Worm (Caenorhabditis elegans) whole organism, L1 larva: ENCODE measurements around the gene spt-4.
A peak's percentile ranks its signal among the peaks of the same experiment; 100 is the strongest.

Experiments used
- C04F5.9 ChIP-seq: sonication (generic microtip); optimal IDR thresholded peaks from 2 replicates; lab custom pipeline; 2016; ENCODE audit warnings: missing genetic modification characterization, missing compliant biosample characterization
- C16A3.4 ChIP-seq: fragments of 150-350 bp; optimal IDR thresholded peaks from 2 replicates; lab custom pipeline; 2014; ENCODE audit warnings: missing biosample characterization, missing genetic modification characterization
- aly-2 ChIP-seq: fragments of 150-350 bp; optimal IDR thresholded peaks from 2 replicates; lab custom pipeline; 2014; ENCODE audit warnings: missing biosample characterization, missing genetic modification characterization
- ceh-88 ChIP-seq: fragments of 200-800 bp; sonication (Bioruptor generic); IDR thresholded peaks from 2 replicates; pipeline ENCODE4 v1.3.6; 2022; ENCODE audit warnings: missing genetic modification characterization, missing compliant biosample characterization
- ceh-90 ChIP-seq: sonication (generic microtip); optimal IDR thresholded peaks from 2 replicates; lab custom pipeline; 2016; ENCODE audit warnings: missing genetic modification characterization, missing compliant biosample characterization
- ces-1 ChIP-seq: fragments of 150-350 bp; optimal IDR thresholded peaks from 2 replicates; lab custom pipeline; 2014; ENCODE audit warnings: missing biosample characterization, missing genetic modification reagents, missing genetic modification characterization
- dpl-1 ChIP-seq, 3 experiments: fragments of 150-350 bp in 2 of 3; sonication (generic microtip) in 1 of 3; optimal IDR thresholded peaks; 2 replicates each; lab custom pipeline; 2014 to 2017; ENCODE audit warnings: missing biosample characterization in 3 of 3, missing genetic modification characterization in 3 of 3, missing genetic modification reagents in 3 of 3
- dsc-1 ChIP-seq: sonication (generic microtip); optimal IDR thresholded peaks from 2 replicates; lab custom pipeline; 2016; ENCODE audit warnings: mild to moderate bottlenecking, missing genetic modification characterization, missing compliant biosample characterization
- efl-1 ChIP-seq, 4 experiments: fragments of 150-350 bp; optimal IDR thresholded peaks in 3 of 4; peaks in 1 of 4; 1 replicate in 1 of 4; 2 replicates in 3 of 4; lab custom pipeline; 2014; ENCODE audit warnings: missing biosample characterization in 2 of 4, missing genetic modification characterization in 2 of 4, missing genetic modification reagents in 2 of 4
- efl-3 ChIP-seq: fragments of 200-800 bp; sonication (Bioruptor generic); optimal IDR thresholded peaks from 2 replicates; lab custom pipeline; 2018; ENCODE audit warnings: mild to moderate bottlenecking, missing genetic modification characterization, missing compliant biosample characterization
- egl-13 ChIP-seq: sonication (generic microtip); optimal IDR thresholded peaks from 2 replicates; lab custom pipeline; 2016; ENCODE audit warnings: missing genotype, missing genetic modification reagents, missing genetic modification characterization, missing compliant biosample characterization
- elt-2 ChIP-seq: sonication (generic microtip); optimal IDR thresholded peaks from 2 replicates; lab custom pipeline; 2016; ENCODE audit warnings: missing genetic modification characterization, mild to moderate bottlenecking, inconsistent platforms, missing compliant biosample characterization, missing genetic modification reagents
- fkh-10 ChIP-seq: sonication (generic microtip); optimal IDR thresholded peaks from 2 replicates; lab custom pipeline; 2017; ENCODE audit warnings: missing biosample characterization, missing genetic modification reagents, missing genetic modification characterization
- fkh-8 ChIP-seq: sonication (generic microtip); optimal IDR thresholded peaks from 2 replicates; lab custom pipeline; 2016; ENCODE audit warnings: mild to moderate bottlenecking, missing genetic modification characterization, missing compliant biosample characterization
- grh-1 ChIP-seq: fragments of 200-800 bp; sonication (Bioruptor generic); IDR thresholded peaks from 2 replicates; pipeline ENCODE4 v1.3.6; 2022; ENCODE audit warnings: missing genetic modification reagents, missing genetic modification characterization, missing compliant biosample characterization
- hlh-4 ChIP-seq: sonication (generic microtip); optimal IDR thresholded peaks from 2 replicates; lab custom pipeline; 2016; ENCODE audit warnings: mild to moderate bottlenecking, missing genetic modification characterization, missing compliant biosample characterization
- isw-1 ChIP-seq: fragments of 200-800 bp; sonication (Bioruptor generic); IDR thresholded peaks from 2 replicates; pipeline ENCODE4 v1.3.6; 2022; ENCODE audit warnings: missing genetic modification characterization, missing compliant biosample characterization
- lin-13 ChIP-seq: fragments of 150-350 bp; optimal IDR thresholded peaks from 2 replicates; lab custom pipeline; 2014; ENCODE audit warnings: missing biosample characterization, missing genetic modification reagents, missing genetic modification characterization
- lin-14 ChIP-seq: fragments of 200-800 bp; sonication (Bioruptor generic); optimal IDR thresholded peaks from 2 replicates; lab custom pipeline; 2018; ENCODE audit warnings: mild to moderate bottlenecking, missing genetic modification characterization, moderate library complexity, missing compliant biosample characterization
- lin-15B ChIP-seq: fragments of 150-350 bp; sonication (generic microtip); optimal IDR thresholded peaks from 3 replicates; lab custom pipeline; 2014; ENCODE audit warnings: missing biosample characterization, missing genetic modification characterization
- lsy-2 ChIP-seq, 2 experiments: fragments of 150-350 bp; optimal IDR thresholded peaks; 2 replicates each; lab custom pipeline; 2014; ENCODE audit warnings: missing biosample characterization in 2 of 2, missing genetic modification characterization in 2 of 2
- mab-9 ChIP-seq: fragments of 200-800 bp; sonication (Bioruptor generic); IDR thresholded peaks from 2 replicates; pipeline ENCODE4 v1.3.6; 2022; ENCODE audit warnings: missing genetic modification reagents, missing genetic modification characterization, missing compliant biosample characterization
- mdl-1 ChIP-seq, 2 experiments: fragments of 150-350 bp; optimal IDR thresholded peaks; 2 replicates each; lab custom pipeline; 2014 to 2017; ENCODE audit warnings: missing biosample characterization in 2 of 2, missing genetic modification characterization in 2 of 2, inconsistent platforms in 1 of 2
- mef-2 ChIP-seq: fragments of 150-350 bp; optimal IDR thresholded peaks from 2 replicates; lab custom pipeline; 2014; ENCODE audit warnings: missing biosample characterization, missing genetic modification characterization
- mep-1 ChIP-seq: fragments of 150-350 bp; optimal IDR thresholded peaks from 2 replicates; lab custom pipeline; 2014; ENCODE audit warnings: missing biosample characterization, missing genetic modification characterization
- nhr-11 ChIP-seq: fragments of 150-350 bp; optimal IDR thresholded peaks from 2 replicates; lab custom pipeline; 2014; ENCODE audit warnings: missing biosample characterization, missing genetic modification characterization
- nhr-12 ChIP-seq: sonication (generic microtip); optimal IDR thresholded peaks from 2 replicates; lab custom pipeline; 2017; ENCODE audit warnings: missing biosample characterization, missing genetic modification characterization
- nhr-19 ChIP-seq: fragments of 200-800 bp; sonication (Bioruptor generic); conservative IDR thresholded peaks from 2 replicates; pipeline ENCODE4 v1.3.6; 2022; ENCODE audit warnings: missing genetic modification characterization, missing compliant biosample characterization
- nhr-20 ChIP-seq: sonication (generic microtip); optimal IDR thresholded peaks from 2 replicates; lab custom pipeline; 2016; ENCODE audit warnings: mild to moderate bottlenecking, missing genetic modification characterization, missing compliant biosample characterization
- nhr-28 ChIP-seq: fragments of 150-350 bp; optimal IDR thresholded peaks from 2 replicates; lab custom pipeline; 2014; ENCODE audit warnings: missing biosample characterization, missing genetic modification characterization
- nhr-47 ChIP-seq: sonication (generic microtip); optimal IDR thresholded peaks from 2 replicates; lab custom pipeline; 2016; ENCODE audit warnings: mild to moderate bottlenecking, missing genetic modification characterization, moderate library complexity, missing compliant biosample characterization
- nhr-71 ChIP-seq: sonication (generic microtip); optimal IDR thresholded peaks from 2 replicates; lab custom pipeline; 2016; ENCODE audit warnings: mild to moderate bottlenecking, missing genetic modification characterization, moderate library complexity, missing compliant biosample characterization
- nhr-84 ChIP-seq: sonication (generic microtip); optimal IDR thresholded peaks from 2 replicates; lab custom pipeline; 2017; ENCODE audit warnings: missing biosample characterization, missing genetic modification characterization
- snpc-4 ChIP-seq: fragments of 150-350 bp; optimal IDR thresholded peaks from 2 replicates; lab custom pipeline; 2014; ENCODE audit warnings: missing biosample characterization, missing genetic modification characterization
- sox-4 ChIP-seq: sonication (generic microtip); optimal IDR thresholded peaks from 2 replicates; lab custom pipeline; 2016; ENCODE audit warnings: missing genetic modification characterization, missing compliant biosample characterization
- sptf-1 ChIP-seq: fragments of 150-350 bp; optimal IDR thresholded peaks from 2 replicates; lab custom pipeline; 2014; ENCODE audit warnings: missing biosample characterization, missing genetic modification characterization
- swsn-7 ChIP-seq: sonication (generic microtip); optimal IDR thresholded peaks from 2 replicates; lab custom pipeline; 2016; ENCODE audit warnings: missing genetic modification characterization, missing compliant biosample characterization
- tlp-1 ChIP-seq: fragments of 150-350 bp; optimal IDR thresholded peaks from 2 replicates; lab custom pipeline; 2014; ENCODE audit warnings: missing biosample characterization, missing genetic modification characterization
- unc-30 ChIP-seq: sonication (generic microtip); optimal IDR thresholded peaks from 2 replicates; lab custom pipeline; 2017; ENCODE audit warnings: missing biosample characterization, missing genetic modification characterization
- unc-86 ChIP-seq: sonication (generic microtip); optimal IDR thresholded peaks from 2 replicates; lab custom pipeline; 2016; ENCODE audit warnings: missing genetic modification characterization, missing compliant biosample characterization
- unc-98 ChIP-seq: fragments of 200-800 bp; sonication (Bioruptor generic); IDR thresholded peaks from 2 replicates; pipeline ENCODE4 v1.3.6; 2022; ENCODE audit warnings: missing genetic modification characterization, missing compliant biosample characterization

spt-4 gene

ce11 chrIII:30399-30798 is 39.2 kb downstream of the spt-4 start (continued):
- no peak for TF ChIP-seq ceh-88 (GFP tag; lab: Robert Waterston, UW)
- no peak for TF ChIP-seq elt-2 (tag; lab: Kevin White, UChicago)
- TF ChIP-seq C04F5.9 (tag; lab: Kevin White, UChicago): no peak
- TF ChIP-seq dsc-1 (tag; lab: Kevin White, UChicago): peak; percentile 7
- no peak for TF ChIP-seq unc-98 (GFP tag; lab: Robert Waterston, UW)
- no peak for TF ChIP-seq dpl-1 (GFP tag; optimal IDR thresholded peaks at IDR 0.05; lab: Kevin White, UChicago)
- no peak for TF ChIP-seq C16A3.4 (tag; lab: Kevin White, UChicago)
- TF ChIP-seq mdl-1 (tag; optimal IDR thresholded peaks at IDR 0.05; lab: Kevin White, UChicago): no peak
- TF ChIP-seq tlp-1: no peak
- TF ChIP-seq efl-3 (GFP tag; lab: Kevin White, UChicago): no peak
- TF ChIP-seq sox-4: peak; percentile 26
- peak; percentile 76 for TF ChIP-seq lin-14 (GFP tag; lab: Kevin White, UChicago)
- TF ChIP-seq nhr-28 (tag; lab: Kevin White, UChicago): no peak
- no peak for TF ChIP-seq isw-1 (GFP tag; lab: Robert Waterston, UW)
- TF ChIP-seq lin-15B: no peak
- TF ChIP-seq efl-1 (optimal IDR thresholded peaks at IDR 0.05; lab: Kevin White, UChicago): no peak
- TF ChIP-seq efl-1 (GFP tag; optimal IDR thresholded peaks at IDR 0.05 in 1 of 2; lab: Kevin White, UChicago): no peak
- no peak for TF ChIP-seq sptf-1 (tag; lab: Kevin White, UChicago)
- no peak for TF ChIP-seq snpc-4 (tag; lab: Kevin White, UChicago)
- no peak for TF ChIP-seq hlh-4 (tag; lab: Kevin White, UChicago)
- no peak for TF ChIP-seq lin-13 (GFP tag; lab: Kevin White, UChicago)
- TF ChIP-seq fkh-10 (GFP tag; lab: Kevin White, UChicago): peak; percentile 69
- TF ChIP-seq lsy-2 (tag; optimal IDR thresholded peaks at IDR 0.05; lab: Kevin White, UChicago): peak; percentile 10 to 25
- TF ChIP-seq nhr-12: no peak
- TF ChIP-seq ces-1 (GFP tag; lab: Kevin White, UChicago): no peak
- no peak for TF ChIP-seq mef-2 (tag; lab: Kevin White, UChicago)
- no peak for TF ChIP-seq aly-2
- no peak for TF ChIP-seq nhr-11 (tag; lab: Kevin White, UChicago)

ce11 chrIII:29626-30025 is 39.9 kb downstream of the spt-4 start:
- peak; percentile 13 for TF ChIP-seq egl-13
- TF ChIP-seq mab-9 (GFP tag; lab: Robert Waterston, UW): no peak
- TF ChIP-seq swsn-7 (tag; lab: Kevin White, UChicago): peak; percentile 10
- no peak for TF ChIP-seq nhr-84 (tag; lab: Kevin White, UChicago)
- TF ChIP-seq nhr-20 (tag; lab: Kevin White, UChicago): no peak
- TF ChIP-seq grh-1 (GFP tag; lab: Robert Waterston, UW): no peak
- TF ChIP-seq dsc-1 (tag; lab: Kevin White, UChicago): peak; percentile 24
- peak; percentile 52 for TF ChIP-seq nhr-47 (tag; lab: Kevin White, UChicago)
- TF ChIP-seq unc-30 (tag; lab: Kevin White, UChicago): no peak
- TF ChIP-seq fkh-8 (tag; lab: Kevin White, UChicago): peak; percentile 65
- TF ChIP-seq ceh-90 (tag; lab: Kevin White, UChicago): no peak
- TF ChIP-seq nhr-71 (tag; lab: Kevin White, UChicago): peak; percentile 65
- TF ChIP-seq mep-1 (tag; lab: Kevin White, UChicago): peak; percentile 18
- TF ChIP-seq isw-1 (GFP tag; lab: Robert Waterston, UW): no peak
- peak; percentile 68 for TF ChIP-seq unc-86 (tag; lab: Kevin White, UChicago)
- peak; percentile 55 for TF ChIP-seq lin-14 (GFP tag; lab: Kevin White, UChicago)
- TF ChIP-seq sox-4: peak; percentile 23
- TF ChIP-seq nhr-19 (GFP tag; lab: Robert Waterston, UW): no peak
